Fruit fly (Drosophila melanogaster) whole organism, prepupa: ENCODE measurements around the gene CG15012.

Source experiments
- Blimp-1 ChIP-seq: fragments of 200-800 bp; sonication (Bioruptor generic); optimal IDR thresholded peaks from 3 replicates; lab custom pipeline; 2017; ENCODE audit warnings: missing biosample characterization, missing genetic modification characterization, mild to moderate bottlenecking, moderate library complexity, missing genetic modification reagents
- CG11902 ChIP-seq: fragments of 200-800 bp; sonication (Bioruptor generic); optimal IDR thresholded peaks from 3 replicates; lab custom pipeline; 2016; ENCODE audit warnings: missing biosample characterization, missing genetic modification characterization
- CG16779 ChIP-seq: fragments of 200-800 bp; sonication (Bioruptor generic); optimal IDR thresholded peaks from 3 replicates; lab custom pipeline; 2017; ENCODE audit warnings: missing biosample characterization, mild to moderate bottlenecking, missing genetic modification characterization
- CG4318 ChIP-seq: fragments of 200-800 bp; sonication (Bioruptor generic); optimal IDR thresholded peaks from 3 replicates; lab custom pipeline; 2017; ENCODE audit warnings: missing biosample characterization, mild to moderate bottlenecking, missing genetic modification characterization
- Eip75B ChIP-seq: fragments of 200-800 bp; sonication (Bioruptor generic); optimal IDR thresholded peaks from 3 replicates; lab custom pipeline; 2016; ENCODE audit warnings: missing biosample characterization, missing genetic modification characterization
- Eip78C ChIP-seq: fragments of 200-800 bp; sonication (Bioruptor generic); peaks from one replicate; lab custom pipeline; 2016; ENCODE audit warnings: missing biosample characterization, missing genetic modification characterization
- Met ChIP-seq: fragments of 200-800 bp; sonication (Bioruptor generic); optimal IDR thresholded peaks from 3 replicates; lab custom pipeline; 2016; ENCODE audit warnings: missing biosample characterization, missing genetic modification characterization
- Smox ChIP-seq: fragments of 200-800 bp; sonication (Bioruptor generic); optimal IDR thresholded peaks from 3 replicates; lab custom pipeline; 2016; ENCODE audit warnings: missing biosample characterization, missing genetic modification characterization
- Sox14 ChIP-seq: fragments of 200-800 bp; sonication (Bioruptor generic); optimal IDR thresholded peaks from 3 replicates; lab custom pipeline; 2016; ENCODE audit warnings: missing biosample characterization, missing genetic modification characterization
- acj6 ChIP-seq: fragments of 200-800 bp; sonication (Bioruptor generic); optimal IDR thresholded peaks from 3 replicates; lab custom pipeline; 2016; ENCODE audit warnings: missing biosample characterization, missing genetic modification characterization
- vri ChIP-seq: fragments of 200-800 bp; sonication (Bioruptor generic); optimal IDR thresholded peaks from 3 replicates; lab custom pipeline; 2016; ENCODE audit warnings: missing biosample characterization, mild to moderate bottlenecking, missing genetic modification characterization

DNA sequence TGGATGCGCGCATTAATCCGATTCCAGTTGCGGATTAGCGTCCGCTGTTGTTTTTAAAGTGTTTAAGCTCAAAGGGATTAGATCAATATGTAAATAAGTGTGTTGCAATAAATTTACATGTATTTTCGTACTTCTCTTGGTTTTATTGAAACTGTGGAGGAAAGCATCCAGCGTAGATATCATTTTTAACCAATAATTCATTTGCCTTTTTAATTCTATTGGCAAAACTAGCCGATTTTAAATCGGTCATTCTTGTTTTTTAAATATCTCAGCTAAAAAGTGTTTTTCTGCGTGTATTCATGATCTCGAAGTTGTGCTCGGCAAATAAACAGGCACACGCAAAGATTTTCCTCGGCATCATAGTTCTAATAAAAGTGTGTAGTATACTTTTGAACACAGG is 1.3 kb upstream of the CG15012 start:
- no peak for TF ChIP-seq vri (GFP tag; lab: Kevin White, UChicago)
- no peak for TF ChIP-seq CG11902
- no peak for TF ChIP-seq Smox (GFP tag; lab: Kevin White, UChicago)
- TF ChIP-seq Eip78C (GFP tag; lab: Kevin White, UChicago) = no peak
- no peak for TF ChIP-seq Met (GFP tag; lab: Kevin White, UChicago)
- no peak for TF ChIP-seq Sox14 (GFP tag; lab: Kevin White, UChicago)
- TF ChIP-seq Blimp-1 (GFP tag; lab: Kevin White, UChicago) = no peak
- TF ChIP-seq CG16779 (tag; lab: Kevin White, UChicago) = no peak
- TF ChIP-seq acj6 = no peak
- no peak for TF ChIP-seq Eip75B
- TF ChIP-seq CG4318 (GFP tag; lab: Kevin White, UChicago) = no peak
